Fruit fly (Drosophila melanogaster) whole organism, prepupa: ENCODE results near the gene alpha-Est9.

Experiments
- CG16779 ChIP-seq: fragments of 200-800 bp; sonication (Bioruptor generic); optimal IDR thresholded peaks from 3 replicates; lab custom pipeline; 2017; ENCODE audit warnings: missing biosample characterization, mild to moderate bottlenecking, missing genetic modification characterization
- CG8319 ChIP-seq: fragments of 200-800 bp; sonication (Bioruptor generic); optimal IDR thresholded peaks from 3 replicates; lab custom pipeline; 2016; ENCODE audit warnings: missing biosample characterization, missing genetic modification characterization
- CG8632 ChIP-seq: fragments of 200-800 bp; sonication (Bioruptor generic); optimal IDR thresholded peaks from 3 replicates; lab custom pipeline; 2016; ENCODE audit warnings: missing biosample characterization, missing genetic modification characterization
- Hr39 ChIP-seq: fragments of 200-800 bp; sonication (Bioruptor generic); optimal IDR thresholded peaks from 2 replicates; lab custom pipeline; 2016; ENCODE audit warnings: missing biosample characterization, missing genetic modification characterization
- salr ChIP-seq, 2 experiments: fragments of 200-800 bp; sonication (Bioruptor generic); optimal IDR thresholded peaks; 3 replicates each; lab custom pipeline; 2016 to 2018; ENCODE audit warnings: missing biosample characterization in 2 of 2, missing genetic modification characterization in 2 of 2, mild to moderate bottlenecking in 1 of 2

dm6 chr3R:7548808-7549744 is 44.2 kb upstream of the alpha-Est9 start, which contains the start of gene alpha-Est1:
- TF ChIP-seq CG8319 (no peak), CG16779 (tag; lab: Kevin White, UChicago) (peak; percentile 12), CG8632 (GFP tag; lab: Kevin White, UChicago) (no peak), Hr39 (no peak), salr (GFP tag; optimal IDR thresholded peaks at IDR 0.05; lab: Kevin White, UChicago) (no peak)
